Worm (Caenorhabditis elegans) whole organism, L4/young adult: Measurements from ENCODE around the gene Y32B12B.2.
"Not testable (repeated sequence)": the region's sequence is repeated elsewhere in the genome, so short reads cannot be mapped to it uniquely, and the experiment has no call there.

Experiments
- W03F9.2 ChIP-seq: fragments of 150-350 bp; optimal IDR thresholded peaks from 2 replicates; lab custom pipeline; 2014; ENCODE audit warnings: missing biosample characterization, missing genetic modification characterization
- dao-5 ChIP-seq: sonication (generic microtip); optimal IDR thresholded peaks from 2 replicates; lab custom pipeline; 2016; ENCODE audit warnings: missing genotype, missing genetic modification characterization, moderate library complexity, missing compliant biosample characterization
- him-1 ChIP-seq: sonication (generic microtip); optimal IDR thresholded peaks from 2 replicates; lab custom pipeline; 2016; ENCODE audit warnings: missing genotype, missing genetic modification reagents, missing genetic modification characterization, missing compliant biosample characterization

DNA sequence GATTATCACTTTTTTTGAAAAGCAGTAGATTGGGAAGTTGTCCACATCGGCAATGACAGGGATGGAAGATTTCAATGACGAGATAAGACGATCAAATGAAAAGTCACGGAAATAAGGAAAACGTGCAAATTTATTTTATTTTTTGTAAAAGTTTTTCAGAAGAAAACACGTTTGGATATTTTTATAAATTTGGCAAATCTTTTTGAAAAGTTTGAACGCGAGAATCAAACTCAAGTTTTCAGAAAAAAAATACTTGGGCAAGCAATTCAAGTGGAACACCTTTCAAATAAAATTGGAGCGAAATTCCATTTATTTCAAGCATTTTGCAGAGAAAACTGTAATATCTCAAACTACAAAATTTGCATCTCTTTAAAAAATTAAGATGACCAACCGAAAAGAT, 23.1 kb upstream of the Y32B12B.2 start, which contains the start of gene F36D3.5:
- not testable (repeated sequence) for TF ChIP-seq dao-5; him-1 (tag; lab: Kevin White, UChicago); W03F9.2
